Worm (Caenorhabditis elegans) whole organism, L4/young adult: ENCODE data around the gene acbp-7.

Experiments used
- dao-5 ChIP-seq: sonication (generic microtip); optimal IDR thresholded peaks from 2 replicates; lab custom pipeline; 2016; ENCODE audit warnings: missing genotype, missing genetic modification characterization, moderate library complexity, missing compliant biosample characterization
- him-1 ChIP-seq: sonication (generic microtip); optimal IDR thresholded peaks from 2 replicates; lab custom pipeline; 2016; ENCODE audit warnings: missing genotype, missing genetic modification reagents, missing genetic modification characterization, missing compliant biosample characterization

DNA sequence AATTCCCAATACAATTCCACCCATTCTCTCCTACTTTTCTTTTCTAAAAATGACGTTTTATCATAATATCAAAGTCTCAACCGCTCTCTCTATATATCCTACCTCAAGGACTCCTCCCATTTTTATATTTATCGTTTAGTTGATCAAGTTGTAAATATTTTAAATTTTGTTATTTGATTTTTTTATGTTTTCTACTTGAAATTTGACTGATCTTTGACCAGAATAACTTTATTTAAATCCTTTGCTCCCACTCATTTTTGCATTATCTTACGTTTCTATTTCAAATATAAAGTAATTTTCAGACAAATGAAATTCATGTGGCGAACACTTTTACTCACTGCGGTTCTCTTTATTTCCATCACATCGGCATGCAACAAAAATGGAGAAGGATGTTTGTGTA lies at the start of gene acbp-7, which contains the start of gene F26A1.19:
- TF ChIP-seq dao-5 (tag; lab: Kevin White, UChicago) (no peak), him-1 (tag; lab: Kevin White, UChicago) (no peak)
